Worm (Caenorhabditis elegans) whole organism, young adult: Measurements from ENCODE around the gene lin-15A.
A peak's percentile ranks its signal among the peaks of the same experiment; 100 is the strongest.

Experiments
- B0019.2 ChIP-seq: fragments of 200-800 bp; sonication (Bioruptor generic); conservative IDR thresholded peaks from 2 replicates; pipeline ENCODE4 v1.3.6; 2022; ENCODE audit warnings: missing genetic modification reagents, missing genetic modification characterization, missing compliant biosample characterization
- D2030.7 ChIP-seq: fragments of 200-800 bp; sonication (Bioruptor generic); IDR thresholded peaks from 2 replicates; pipeline ENCODE4 v1.3.6; 2022; ENCODE audit warnings: missing genetic modification reagents, missing genetic modification characterization, missing compliant biosample characterization
- F10E7.11 ChIP-seq: sonication (generic microtip); optimal IDR thresholded peaks from 2 replicates; lab custom pipeline; 2017; ENCODE audit warnings: mild to moderate bottlenecking, missing genetic modification characterization, moderate library complexity, missing compliant biosample characterization
- F23B12.7 ChIP-seq: sonication (generic microtip); optimal IDR thresholded peaks from 2 replicates; lab custom pipeline; 2017; ENCODE audit warnings: missing genetic modification characterization, mild to moderate bottlenecking, missing compliant biosample characterization, antibody characterized with exemption, moderate library complexity; ENCODE audit not compliant: insufficient read depth
- F37B4.10 ChIP-seq: fragments of 200-800 bp; sonication (Bioruptor generic); IDR thresholded peaks from 2 replicates; pipeline ENCODE4 v1.3.6; 2022; ENCODE audit warnings: missing genetic modification characterization, missing compliant biosample characterization
- F39B2.1 ChIP-seq: fragments of 200-800 bp; sonication (Bioruptor generic); IDR thresholded peaks from 2 replicates; pipeline ENCODE4 v1.3.6; 2022; ENCODE audit warnings: missing genetic modification reagents, missing genetic modification characterization, missing compliant biosample characterization
- F52B5.7 ChIP-seq: sonication (generic microtip); optimal IDR thresholded peaks from 2 replicates; lab custom pipeline; 2016; ENCODE audit warnings: mild to moderate bottlenecking, missing genetic modification characterization, missing compliant biosample characterization
- T07F8.4 ChIP-seq: sonication (generic microtip); optimal IDR thresholded peaks from 2 replicates; lab custom pipeline; 2016; ENCODE audit warnings: mild to moderate bottlenecking, missing genetic modification characterization, moderate library complexity, missing compliant biosample characterization
- Y53F4B.3 ChIP-seq: fragments of 200-800 bp; sonication (Bioruptor generic); IDR thresholded peaks from 2 replicates; pipeline ENCODE4 v1.3.6; 2022; ENCODE audit warnings: missing genetic modification reagents, missing genetic modification characterization, missing compliant biosample characterization
- Y56A3A.18 ChIP-seq: fragments of 200-800 bp; sonication (Bioruptor generic); IDR thresholded peaks from 2 replicates; pipeline ENCODE4 v1.3.6; 2022; ENCODE audit warnings: missing genetic modification reagents, missing genetic modification characterization, missing compliant biosample characterization
- ZK185.1 ChIP-seq: sonication (generic microtip); optimal IDR thresholded peaks from 2 replicates; lab custom pipeline; 2016; ENCODE audit warnings: mild to moderate bottlenecking, missing genetic modification characterization, missing compliant biosample characterization; ENCODE audit not compliant: poor library complexity, severe bottlenecking
- aptf-2 ChIP-seq: fragments of 200-800 bp; sonication (Bioruptor generic); conservative IDR thresholded peaks from 2 replicates; pipeline ENCODE4 v1.3.6; 2022; ENCODE audit warnings: missing genetic modification reagents, missing genetic modification characterization, missing compliant biosample characterization
- bed-1 ChIP-seq: fragments of 200-800 bp; sonication (Bioruptor generic); IDR thresholded peaks from 2 replicates; pipeline ENCODE4 v1.3.6; 2022; ENCODE audit warnings: missing genetic modification reagents, missing genetic modification characterization, missing compliant biosample characterization
- ceh-100 ChIP-seq: fragments of 200-800 bp; sonication (Bioruptor generic); IDR thresholded peaks from 2 replicates; pipeline ENCODE4 v1.3.6; 2022; ENCODE audit warnings: missing genetic modification reagents, missing genetic modification characterization, missing compliant biosample characterization
- ceh-58 ChIP-seq: fragments of 200-800 bp; sonication (Bioruptor generic); IDR thresholded peaks from 2 replicates; pipeline ENCODE4 v1.3.6; 2022; ENCODE audit warnings: missing genetic modification characterization, missing compliant biosample characterization
- ceh-79 ChIP-seq: sonication (generic microtip); optimal IDR thresholded peaks from 2 replicates; lab custom pipeline; 2017; ENCODE audit warnings: mild to moderate bottlenecking, missing genetic modification characterization, missing compliant biosample characterization
- egl-18 ChIP-seq: fragments of 200-800 bp; sonication (Bioruptor generic); IDR thresholded peaks from 2 replicates; pipeline ENCODE4 v1.3.6; 2022; ENCODE audit warnings: missing genetic modification reagents, missing genetic modification characterization, missing compliant biosample characterization
- ekl-4 ChIP-seq: fragments of 200-800 bp; sonication (Bioruptor generic); IDR thresholded peaks from 2 replicates; pipeline ENCODE4 v1.3.6; 2022; ENCODE audit warnings: missing genetic modification reagents, missing genetic modification characterization, missing compliant biosample characterization
- ets-4 ChIP-seq: fragments of 200-800 bp; sonication (Bioruptor generic); optimal IDR thresholded peaks from 2 replicates; lab custom pipeline; 2018; ENCODE audit warnings: mild to moderate bottlenecking, missing genetic modification characterization, missing compliant biosample characterization
- fkh-3 ChIP-seq: sonication (generic microtip); optimal IDR thresholded peaks from 2 replicates; lab custom pipeline; 2016; ENCODE audit warnings: mild to moderate bottlenecking, missing genetic modification characterization, missing compliant biosample characterization
- gei-17 ChIP-seq: fragments of 200-800 bp; sonication (Bioruptor generic); optimal IDR thresholded peaks from 2 replicates; lab custom pipeline; 2018; ENCODE audit warnings: mild to moderate bottlenecking, missing genetic modification characterization, missing compliant biosample characterization
- him-1 ChIP-seq: sonication (generic microtip); optimal IDR thresholded peaks from 2 replicates; lab custom pipeline; 2016; ENCODE audit warnings: missing genotype, missing genetic modification reagents, missing genetic modification characterization, missing compliant biosample characterization
- hlh-12 ChIP-seq: sonication (generic microtip); optimal IDR thresholded peaks from 2 replicates; lab custom pipeline; 2016; ENCODE audit warnings: missing genetic modification characterization, missing compliant biosample characterization
- hmg-1.2 ChIP-seq: fragments of 200-800 bp; sonication (Bioruptor generic); IDR thresholded peaks from 2 replicates; pipeline ENCODE4 v1.3.6; 2022; ENCODE audit warnings: missing genetic modification reagents, missing genetic modification characterization, missing compliant biosample characterization
- hrde-1 ChIP-seq: sonication (generic microtip); optimal IDR thresholded peaks from 2 replicates; lab custom pipeline; 2016; ENCODE audit warnings: missing genetic modification characterization, mild to moderate bottlenecking, missing compliant biosample characterization, moderate library complexity, missing genotype, missing genetic modification reagents, borderline replicate concordance
- lag-1 ChIP-seq: fragments of 200-800 bp; sonication (Bioruptor generic); IDR thresholded peaks from 2 replicates; pipeline ENCODE4 v1.3.6; 2022; ENCODE audit warnings: missing genetic modification reagents, missing genetic modification characterization, missing compliant biosample characterization
- let-526 ChIP-seq: fragments of 200-800 bp; sonication (Bioruptor generic); IDR thresholded peaks from 2 replicates; pipeline ENCODE4 v1.3.6; 2022; ENCODE audit warnings: missing genetic modification reagents, missing genetic modification characterization, missing compliant biosample characterization
- lin-35 ChIP-seq, 3 experiments: fragments of 150-350 bp in 2 of 3; sonication (generic microtip) in 1 of 3; optimal IDR thresholded peaks; 2 replicates each; lab custom pipeline; 2014 to 2018; ENCODE audit warnings: missing biosample characterization in 3 of 3, missing genetic modification characterization in 3 of 3, missing genetic modification reagents in 3 of 3
- lsl-1 ChIP-seq: fragments of 200-800 bp; sonication (Bioruptor generic); optimal IDR thresholded peaks from 2 replicates; lab custom pipeline; 2018; ENCODE audit warnings: mild to moderate bottlenecking, missing genetic modification characterization, moderate library complexity, missing compliant biosample characterization
- mel-28 ChIP-seq: sonication (generic microtip); optimal IDR thresholded peaks from 2 replicates; lab custom pipeline; 2016; ENCODE audit warnings: borderline replicate concordance, mild to moderate bottlenecking, missing genetic modification characterization, missing compliant biosample characterization
- nhr-179 ChIP-seq: sonication (generic microtip); optimal IDR thresholded peaks from 2 replicates; lab custom pipeline; 2016; ENCODE audit warnings: mild to moderate bottlenecking, missing genetic modification characterization, missing compliant biosample characterization
- nhr-27 ChIP-seq: fragments of 200-800 bp; sonication (Bioruptor generic); optimal IDR thresholded peaks from 2 replicates; lab custom pipeline; 2018; ENCODE audit warnings: mild to moderate bottlenecking, missing genetic modification characterization, moderate library complexity, missing compliant biosample characterization
- pbrm-1 ChIP-seq: fragments of 200-800 bp; sonication (Bioruptor generic); IDR thresholded peaks from 2 replicates; pipeline ENCODE4 v1.3.6; 2022; ENCODE audit warnings: missing genetic modification reagents, missing genetic modification characterization, missing compliant biosample characterization
- snpc-1.1 ChIP-seq: sonication (generic microtip); optimal IDR thresholded peaks from 2 replicates; lab custom pipeline; 2017; ENCODE audit warnings: missing genetic modification characterization, mild to moderate bottlenecking, missing compliant biosample characterization, antibody characterized with exemption, moderate library complexity, missing genotype, missing genetic modification reagents; ENCODE audit not compliant: insufficient read depth
- snpc-4 ChIP-seq, 5 experiments: fragments of 150-350 bp in 1 of 5; sonication (generic microtip) in 4 of 5; optimal IDR thresholded peaks; 2 replicates each; lab custom pipeline; 2014 to 2018; ENCODE audit warnings: missing genetic modification characterization in 5 of 5, missing biosample characterization in 3 of 5, antibody characterized with exemption in 2 of 5, mild to moderate bottlenecking in 2 of 5, missing compliant biosample characterization in 2 of 5, missing genotype in 2 of 5, moderate library complexity in 2 of 5, missing genetic modification reagents in 1 of 5
- somi-1 ChIP-seq: fragments of 200-800 bp; sonication (Bioruptor generic); optimal IDR thresholded peaks from 2 replicates; lab custom pipeline; 2018; ENCODE audit warnings: mild to moderate bottlenecking, missing genetic modification characterization, missing compliant biosample characterization
- tbp1 ChIP-seq: fragments of 200-800 bp; sonication (Bioruptor generic); optimal IDR thresholded peaks from 2 replicates; lab custom pipeline; 2018; ENCODE audit warnings: mild to moderate bottlenecking, missing genetic modification characterization, missing compliant biosample characterization
- tbx-9 ChIP-seq: sonication (generic microtip); optimal IDR thresholded peaks from 2 replicates; lab custom pipeline; 2016; ENCODE audit warnings: borderline replicate concordance, missing genetic modification characterization, inconsistent platforms, missing compliant biosample characterization
- zim-3 ChIP-seq: sonication (generic microtip); optimal IDR thresholded peaks from 2 replicates; lab custom pipeline; 2017; ENCODE audit warnings: mild to moderate bottlenecking, missing genetic modification characterization, moderate library complexity, missing compliant biosample characterization
- ztf-18 ChIP-seq: sonication (generic microtip); optimal IDR thresholded peaks from 2 replicates; lab custom pipeline; 2016; ENCODE audit warnings: missing genotype, mild to moderate bottlenecking, missing genetic modification characterization, missing compliant biosample characterization
- ztf-22 ChIP-seq: fragments of 200-800 bp; sonication (Bioruptor generic); optimal IDR thresholded peaks from 2 replicates; lab custom pipeline; 2018; ENCODE audit warnings: mild to moderate bottlenecking, missing genetic modification characterization, moderate library complexity, missing compliant biosample characterization
- ztf-3 ChIP-seq: fragments of 200-800 bp; sonication (Bioruptor generic); optimal IDR thresholded peaks from 2 replicates; lab custom pipeline; 2018; ENCODE audit warnings: mild to moderate bottlenecking, missing genetic modification characterization, missing compliant biosample characterization

The lin-15A gene

ce11 chrX:15773262-15773908 lies 41.6 kb downstream of the lin-15A start, which contains the start of gene Y7A5A.13 (continued):
- no peak for TF ChIP-seq hlh-12 (tag; lab: Kevin White, UChicago)
- no peak for TF ChIP-seq ceh-79 (tag; lab: Kevin White, UChicago)
- no peak for TF ChIP-seq ceh-100 (GFP tag; lab: Robert Waterston, UW)
- TF ChIP-seq F52B5.7 (tag; lab: Kevin White, UChicago): no peak
- no peak for TF ChIP-seq let-526 (GFP tag; lab: Robert Waterston, UW)
- peak; percentile 13 for TF ChIP-seq T07F8.4 (tag; lab: Kevin White, UChicago)
- no peak for TF ChIP-seq egl-18 (GFP tag; lab: Robert Waterston, UW)
- TF ChIP-seq Y56A3A.18 (GFP tag; lab: Robert Waterston, UW): 0 out of 2 replicates have a peak, but pooled peaks have one; percentile 46
- no peak for TF ChIP-seq F10E7.11 (tag; lab: Kevin White, UChicago)
- no peak for TF ChIP-seq nhr-27 (tag; lab: Kevin White, UChicago)
- TF ChIP-seq B0019.2: no peak
- TF ChIP-seq hmg-1.2 (GFP tag; lab: Robert Waterston, UW): peak; percentile 70
- peak in 1 of 3 experiments; percentile 31 for TF ChIP-seq lin-35 (GFP tag; optimal IDR thresholded peaks at IDR 0.05; lab: Kevin White, UChicago)
- peak; percentile 51 for TF ChIP-seq snpc-4 (GFP tag; optimal IDR thresholded peaks at IDR 0.05; lab: Kevin White, UChicago)
- TF ChIP-seq snpc-4 (tag; optimal IDR thresholded peaks at IDR 0.05; lab: Kevin White, UChicago): peak in 3 of 4 experiments; percentile 62 to 78 (median 68)
- TF ChIP-seq zim-3 (tag; lab: Kevin White, UChicago): peak; percentile 15
- TF ChIP-seq bed-1 (GFP tag; lab: Robert Waterston, UW): no peak
- no peak for TF ChIP-seq tbx-9
- TF ChIP-seq ekl-4 (GFP tag; lab: Robert Waterston, UW): no peak; the same call in 1 of the 2 replicates
- peak; percentile 79 for TF ChIP-seq him-1 (tag; lab: Kevin White, UChicago)
- TF ChIP-seq mel-28 (tag; lab: Kevin White, UChicago): no peak
- TF ChIP-seq aptf-2 (GFP tag; lab: Robert Waterston, UW): no peak
- TF ChIP-seq ceh-58 (GFP tag; lab: Robert Waterston, UW): no peak
- TF ChIP-seq ets-4 (GFP tag; lab: Kevin White, UChicago): no peak
- peak; percentile 74 for TF ChIP-seq pbrm-1
- TF ChIP-seq lag-1: no peak
- peak; percentile 83 for TF ChIP-seq D2030.7 (GFP tag; lab: Robert Waterston, UW)
- TF ChIP-seq ztf-18 (tag; lab: Kevin White, UChicago): peak; percentile 38
- peak; percentile 62 for TF ChIP-seq snpc-1.1 (tag; lab: Kevin White, UChicago)
- TF ChIP-seq ztf-3 (GFP tag; lab: Kevin White, UChicago): no peak
- TF ChIP-seq somi-1 (GFP tag; lab: Kevin White, UChicago): no peak
- TF ChIP-seq fkh-3 (tag; lab: Kevin White, UChicago): no peak
- no peak for TF ChIP-seq hrde-1 (tag; lab: Kevin White, UChicago)
- no peak for TF ChIP-seq Y53F4B.3 (GFP tag; lab: Robert Waterston, UW)
- TF ChIP-seq nhr-179 (tag; lab: Kevin White, UChicago): no peak
- peak; percentile 60 for TF ChIP-seq ZK185.1 (tag; lab: Kevin White, UChicago)
- no peak for TF ChIP-seq F37B4.10 (GFP tag; lab: Robert Waterston, UW)
- no peak for TF ChIP-seq ztf-22 (GFP tag; lab: Kevin White, UChicago)
- TF ChIP-seq lsl-1: no peak
- no peak for TF ChIP-seq gei-17 (GFP tag; lab: Kevin White, UChicago)
- peak; percentile 90 for TF ChIP-seq tbp1 (GFP tag; lab: Kevin White, UChicago)
- TF ChIP-seq F23B12.7 (tag; lab: Kevin White, UChicago): no peak
- no peak for TF ChIP-seq F39B2.1 (GFP tag; lab: Robert Waterston, UW)
